Fruit fly (Drosophila melanogaster) whole organism, embryonic: ENCODE data around the gene PLCXD.

Experiments
- Awh ChIP-seq: fragments of 200-800 bp; sonication (Bioruptor generic); IDR thresholded peaks from 2 replicates; pipeline ENCODE4, ENCODE4 v1.3.6; 2022; ENCODE audit warnings: missing biosample characterization, missing genetic modification characterization
- BtbVII ChIP-seq: fragments of 200-800 bp; sonication (Bioruptor generic); optimal IDR thresholded peaks from 3 replicates; lab custom pipeline; 2017; ENCODE audit warnings: missing biosample characterization, mild to moderate bottlenecking, missing genetic modification characterization
- CG10979 ChIP-seq: fragments of 200-800 bp; sonication (Bioruptor generic); optimal IDR thresholded peaks from 2 replicates; lab custom pipeline; 2018; ENCODE audit warnings: missing biosample characterization, mild to moderate bottlenecking, missing genetic modification characterization, moderate library complexity
- CG11085 ChIP-seq: fragments of 200-800 bp; sonication (Bioruptor generic); IDR thresholded peaks from 2 replicates; pipeline ENCODE4 v1.3.6; 2022; ENCODE audit warnings: missing biosample characterization, missing genetic modification characterization
- CG11560 ChIP-seq: fragments of 200-800 bp; sonication (Bioruptor generic); IDR thresholded peaks from 3 replicates; pipeline ENCODE4 v1.3.6; 2022; ENCODE audit warnings: missing biosample characterization, missing genetic modification characterization
- CG12659 ChIP-seq: fragments of 200-800 bp; sonication (Bioruptor generic); optimal IDR thresholded peaks from 3 replicates; lab custom pipeline; 2017; ENCODE audit warnings: mild to moderate bottlenecking, missing biosample characterization, missing genetic modification reagents, missing genetic modification characterization
- CG13287 ChIP-seq: fragments of 200-800 bp; sonication (Bioruptor generic); IDR thresholded peaks from 2 replicates; pipeline ENCODE4 v1.3.6; 2022; ENCODE audit warnings: missing biosample characterization, missing genetic modification characterization; ENCODE audit not compliant: partially characterized antibody
- CG15073 ChIP-seq: fragments of 200-800 bp; sonication (Bioruptor generic); optimal IDR thresholded peaks from 2 replicates; lab custom pipeline; 2016; ENCODE audit warnings: missing biosample characterization, missing genetic modification characterization
- CG15514 ChIP-seq: fragments of 200-800 bp; sonication (Bioruptor generic); optimal IDR thresholded peaks from 3 replicates; lab custom pipeline; 2017; ENCODE audit warnings: missing biosample characterization, missing genetic modification characterization, mild to moderate bottlenecking, moderate library complexity, missing genetic modification reagents
- CG1603 ChIP-seq: fragments of 200-800 bp; sonication (Bioruptor generic); optimal IDR thresholded peaks from 2 replicates; lab custom pipeline; 2019; ENCODE audit warnings: missing biosample characterization, mild to moderate bottlenecking, missing genetic modification characterization, moderate library complexity
- CG18262 ChIP-seq: fragments of 200-800 bp; optimal IDR thresholded peaks from 3 replicates; lab custom pipeline; 2019; ENCODE audit warnings: missing biosample characterization, mild to moderate bottlenecking, missing genetic modification characterization, moderate library complexity
- CG2120 ChIP-seq: fragments of 200-800 bp; sonication (Bioruptor generic); optimal IDR thresholded peaks from 3 replicates; lab custom pipeline; 2016; ENCODE audit warnings: missing biosample characterization, missing genetic modification characterization
- CG30020 ChIP-seq: fragments of 200-800 bp; optimal IDR thresholded peaks from 2 replicates; lab custom pipeline; 2019; ENCODE audit warnings: missing biosample characterization, mild to moderate bottlenecking, missing genetic modification characterization, moderate library complexity
- CG3065 ChIP-seq: fragments of 200-800 bp; sonication (Bioruptor generic); optimal IDR thresholded peaks from 2 replicates; lab custom pipeline; 2016; ENCODE audit warnings: missing biosample characterization, missing genetic modification characterization
- CG34422 ChIP-seq: fragments of 200-800 bp; sonication (Bioruptor generic); IDR thresholded peaks from 3 replicates; pipeline ENCODE4 v1.3.6; 2022; ENCODE audit warnings: missing biosample characterization, missing genetic modification characterization
- CG3847 ChIP-seq: fragments of 200-800 bp; sonication (Bioruptor generic); IDR thresholded peaks from 2 replicates; pipeline ENCODE4 v1.3.6; 2022; ENCODE audit warnings: missing biosample characterization, missing genetic modification characterization
- CG3995 ChIP-seq: fragments of 200-800 bp; sonication (Bioruptor generic); optimal IDR thresholded peaks from 3 replicates; lab custom pipeline; 2016; ENCODE audit warnings: missing biosample characterization, missing genetic modification characterization
- CG5180 ChIP-seq: fragments of 200-800 bp; sonication (Bioruptor generic); optimal IDR thresholded peaks from 3 replicates; lab custom pipeline; 2017; ENCODE audit warnings: missing biosample characterization, missing genetic modification characterization, mild to moderate bottlenecking, moderate library complexity, missing genetic modification reagents
- CG5953 ChIP-seq: fragments of 200-800 bp; sonication (Bioruptor generic); IDR thresholded peaks from 2 replicates; pipeline ENCODE4 v1.3.6; 2022; ENCODE audit warnings: missing biosample characterization, missing genetic modification characterization
- CG6689 ChIP-seq: fragments of 200-800 bp; sonication (Bioruptor generic); IDR thresholded peaks from 2 replicates; pipeline ENCODE4 v1.3.6; 2022; ENCODE audit warnings: missing biosample characterization, missing genetic modification characterization
- CG8478 ChIP-seq: fragments of >200 bp; optimal IDR thresholded peaks from 2 replicates; lab custom pipeline; 2018
- CHES-1-like ChIP-seq: fragments of 200-800 bp; sonication (Bioruptor generic); optimal IDR thresholded peaks from 2 replicates; lab custom pipeline; 2016; ENCODE audit warnings: missing biosample characterization, missing genetic modification characterization
- Dip2 ChIP-seq: fragments of 200-800 bp; sonication (Bioruptor generic); IDR thresholded peaks from 2 replicates; pipeline ENCODE4 v1.3.6; 2022; ENCODE audit warnings: missing biosample characterization, missing genetic modification characterization
- Dll ChIP-seq: fragments of 200-800 bp; sonication (Bioruptor generic); IDR thresholded peaks from 4 replicates; pipeline ENCODE4 v1.3.6; 2022; ENCODE audit warnings: missing biosample characterization, missing genetic modification characterization; ENCODE audit not compliant: partially characterized antibody
- Dref ChIP-seq: fragments of 200-800 bp; sonication (Bioruptor generic); IDR thresholded peaks from 2 replicates; pipeline ENCODE4 v1.3.6; 2022; ENCODE audit warnings: missing biosample characterization, missing genetic modification characterization
- E2f2 ChIP-seq: fragments of 200-800 bp; sonication (Bioruptor generic); IDR thresholded peaks from 2 replicates; pipeline ENCODE4 v1.3.6; 2022; ENCODE audit warnings: missing biosample characterization, missing genetic modification characterization
- Ets97D ChIP-seq: fragments of 200-800 bp; sonication (Bioruptor generic); optimal IDR thresholded peaks from 3 replicates; lab custom pipeline; 2016; ENCODE audit warnings: missing biosample characterization, missing genetic modification characterization
- MBD-R2 ChIP-seq: fragments of 200-800 bp; sonication (Bioruptor generic); IDR thresholded peaks from 2 replicates; pipeline ENCODE4 v1.3.6; 2022; ENCODE audit warnings: missing biosample characterization, missing genetic modification characterization
- Scr ChIP-seq: fragments of 200-800 bp; sonication (Bioruptor generic); IDR thresholded peaks from 2 replicates; pipeline ENCODE4 v1.3.6; 2022; ENCODE audit warnings: missing biosample characterization, missing genetic modification characterization; ENCODE audit not compliant: partially characterized antibody
- Spps ChIP-seq: fragments of 200-800 bp; sonication (Bioruptor generic); optimal IDR thresholded peaks from 2 replicates; lab custom pipeline; 2018; ENCODE audit warnings: missing biosample characterization, mild to moderate bottlenecking, missing genetic modification characterization
- Sry-β ChIP-seq: fragments of 200-800 bp; sonication (Bioruptor generic); optimal IDR thresholded peaks from 2 replicates; lab custom pipeline; 2018; ENCODE audit warnings: missing biosample characterization, mild to moderate bottlenecking, missing genetic modification characterization, moderate library complexity
- Sry-δ ChIP-seq: fragments of 200-800 bp; sonication (Bioruptor generic); optimal IDR thresholded peaks from 2 replicates; lab custom pipeline; 2016; ENCODE audit warnings: missing biosample characterization, missing genetic modification characterization
- Xbp1 ChIP-seq: fragments of 200-800 bp; sonication (Bioruptor generic); optimal IDR thresholded peaks from 3 replicates; lab custom pipeline; 2016; ENCODE audit warnings: missing biosample characterization, mild to moderate bottlenecking, missing genetic modification characterization
- YL-1 ChIP-seq: fragments of 200-800 bp; sonication (Bioruptor generic); optimal IDR thresholded peaks from 3 replicates; lab custom pipeline; 2017; ENCODE audit warnings: missing biosample characterization, mild to moderate bottlenecking, missing genetic modification characterization
- bcd ChIP-seq: fragments of 200-800 bp; sonication (Bioruptor generic); optimal IDR thresholded peaks from 2 replicates; lab custom pipeline; 2017; ENCODE audit warnings: missing biosample characterization, mild to moderate bottlenecking, missing genetic modification characterization
- crp ChIP-seq, 2 experiments: fragments of 200-800 bp; sonication (Bioruptor generic); optimal IDR thresholded peaks; 2 replicates in 1 of 2; 3 replicates in 1 of 2; lab custom pipeline; 2017; ENCODE audit warnings: missing biosample characterization in 2 of 2, missing genetic modification characterization in 2 of 2, mild to moderate bottlenecking in 1 of 2, moderate library complexity in 1 of 2
- danr ChIP-seq: fragments of 200-800 bp; sonication (Bioruptor generic); IDR thresholded peaks from 2 replicates; pipeline ENCODE4 v1.3.6; 2022; ENCODE audit warnings: missing biosample characterization, missing genetic modification characterization
- dm ChIP-seq: fragments of 200-800 bp; sonication (Bioruptor generic); optimal IDR thresholded peaks from 3 replicates; lab custom pipeline; 2016; ENCODE audit warnings: missing biosample characterization, missing genetic modification characterization
- hkb ChIP-seq, 2 experiments: fragments of 200-800 bp in 1 of 2; fragments of >200 bp in 1 of 2; sonication (Bioruptor generic) in 1 of 2; IDR thresholded peaks in 1 of 2; optimal IDR thresholded peaks in 1 of 2; 2 replicates each; pipeline versions ENCODE4 v1.3.6 to Lab custom; 2017 to 2022; ENCODE audit warnings: missing biosample characterization in 1 of 2, missing genetic modification characterization in 1 of 2
- klu ChIP-seq: fragments of 200-800 bp; sonication (Bioruptor generic); IDR thresholded peaks from 2 replicates; pipeline ENCODE4 v1.3.6; 2022; ENCODE audit warnings: missing biosample characterization, missing genetic modification characterization
- nerfin-1 ChIP-seq: fragments of 200-800 bp; sonication (Bioruptor generic); optimal IDR thresholded peaks from 3 replicates; lab custom pipeline; 2019; ENCODE audit warnings: missing biosample characterization, mild to moderate bottlenecking, missing genetic modification characterization, moderate library complexity
- nmo ChIP-seq: fragments of 200-800 bp; sonication (Bioruptor generic); optimal IDR thresholded peaks from 2 replicates; lab custom pipeline; 2018; ENCODE audit warnings: missing biosample characterization, mild to moderate bottlenecking, missing genetic modification characterization, moderate library complexity
- phol ChIP-seq: fragments of 200-800 bp; sonication (Bioruptor generic); optimal IDR thresholded peaks from 3 replicates; lab custom pipeline; 2018; ENCODE audit warnings: missing biosample characterization, mild to moderate bottlenecking, missing genetic modification characterization, moderate library complexity
- pzg ChIP-seq: fragments of 200-800 bp; sonication (Bioruptor generic); optimal IDR thresholded peaks from 3 replicates; lab custom pipeline; 2018; ENCODE audit warnings: missing biosample characterization, mild to moderate bottlenecking, missing genetic modification characterization, moderate library complexity
- sd ChIP-seq: fragments of 200-800 bp; sonication (Bioruptor generic); optimal IDR thresholded peaks from 3 replicates; lab custom pipeline; 2018; ENCODE audit warnings: missing biosample characterization, mild to moderate bottlenecking, missing genetic modification characterization, moderate library complexity
- sug ChIP-seq: fragments of 200-800 bp; optimal IDR thresholded peaks from 2 replicates; lab custom pipeline; 2019; ENCODE audit warnings: missing biosample characterization, mild to moderate bottlenecking, missing genetic modification characterization, moderate library complexity
- twi ChIP-seq: fragments of 200-800 bp; optimal IDR thresholded peaks from 2 replicates; lab custom pipeline; 2019; ENCODE audit warnings: missing biosample characterization, mild to moderate bottlenecking, missing genetic modification characterization, moderate library complexity
- tx ChIP-seq: fragments of 200-800 bp; sonication (Bioruptor generic); optimal IDR thresholded peaks from 2 replicates; lab custom pipeline; 2016; ENCODE audit warnings: missing biosample characterization, missing genetic modification characterization

The PLCXD gene

DNA sequence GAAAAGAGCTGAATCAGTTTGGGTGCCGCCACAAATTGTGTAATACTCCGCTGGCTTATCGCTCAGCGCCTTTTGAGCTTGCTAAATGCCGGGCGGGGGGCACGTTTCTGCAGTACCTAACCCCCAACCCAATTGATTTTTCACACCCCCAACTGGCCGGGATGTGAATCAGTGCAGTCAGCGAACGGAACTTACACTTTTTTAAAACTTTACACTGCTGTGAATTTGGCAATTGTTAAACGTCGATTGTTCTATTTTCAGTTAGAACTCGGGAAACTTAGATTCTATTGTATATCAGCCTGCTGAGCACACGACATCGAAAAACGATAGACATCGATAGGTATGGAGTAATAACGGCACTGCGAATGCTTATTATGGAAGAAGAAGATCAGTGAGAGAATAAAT, 11.0 kb upstream of the PLCXD start, which contains the start of gene Tom70 (continued):
- TF ChIP-seq twi (tag; lab: Kevin White, UChicago) (no peak), CG11085 (GFP tag; lab: Robert Waterston, UW) (no peak), CG18262 (tag; lab: Kevin White, UChicago) (no peak), pzg (GFP tag; lab: Kevin White, UChicago) (peak; percentile 63)
- TF ChIP-seq, all 482 proteins: peak for 52

DNA sequence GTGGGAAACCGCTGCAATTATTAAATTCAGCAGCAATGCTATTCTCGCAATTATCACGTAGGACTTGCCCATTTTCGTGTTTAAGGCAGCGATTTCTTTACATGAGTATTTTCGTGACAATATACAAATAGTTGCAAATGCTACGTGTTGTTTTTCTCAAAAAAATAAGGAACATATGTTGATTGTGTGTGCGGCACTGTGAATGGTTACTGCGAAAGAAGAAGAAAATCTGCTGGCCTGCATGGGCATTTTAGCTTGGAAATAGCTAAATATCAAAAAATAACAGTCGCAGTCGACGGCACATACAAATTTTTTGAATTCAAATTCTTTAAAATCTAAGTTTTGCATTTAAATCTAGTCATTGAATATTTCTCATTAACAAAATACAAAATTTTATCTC, 8.7 kb upstream of the PLCXD start, which contains the start of gene CG6766:
TSS of gene CG6766 (minus strand) at position 180 of the 400 bp plus-strand sequence.
- peak; percentile 36; the same call in 1 of the 2 replicates for TF ChIP-seq Scr
- TF ChIP-seq CG5953 = no peak
- no peak for TF ChIP-seq bcd (GFP tag; lab: Kevin White, UChicago)
- no peak for TF ChIP-seq CG10979 (tag; lab: Kevin White, UChicago)
- no peak for TF ChIP-seq BtbVII
- TF ChIP-seq CG3995 (GFP tag; lab: Kevin White, UChicago) = peak; percentile 2
- TF ChIP-seq CG15514 (GFP tag; lab: Kevin White, UChicago) = peak; percentile 23
- TF ChIP-seq sug (tag; lab: Kevin White, UChicago) = peak; percentile 19
- peak; percentile 6 for TF ChIP-seq CG30020 (tag; lab: Kevin White, UChicago)
- peak; percentile 77 for TF ChIP-seq twi (tag; lab: Kevin White, UChicago)
- no peak for TF ChIP-seq klu
- TF ChIP-seq CG15073 (GFP tag; lab: Kevin White, UChicago) = peak; percentile 41
- TF ChIP-seq Dref (GFP tag; lab: Robert Waterston, UW) = peak; percentile 58
- TF ChIP-seq CHES-1-like = peak; percentile 5
- peak; percentile 35 for TF ChIP-seq Sry-δ (GFP tag; lab: Kevin White, UChicago)
- TF ChIP-seq YL-1 (GFP tag; lab: Kevin White, UChicago) = peak; percentile 57
- no peak for TF ChIP-seq CG11560
- TF ChIP-seq CG2120 (GFP tag; lab: Kevin White, UChicago) = peak; percentile 32
- no peak for TF ChIP-seq Awh (GFP tag; lab: Robert Waterston, UW)
- no peak for TF ChIP-seq CG3847 (GFP tag; lab: Robert Waterston, UW)
- peak; percentile 52 for TF ChIP-seq dm (GFP tag; lab: Kevin White, UChicago)
- peak; percentile 62 for TF ChIP-seq sd (tag; lab: Kevin White, UChicago)
- peak; percentile 31 for TF ChIP-seq CG12659 (GFP tag; lab: Kevin White, UChicago)
- peak; percentile 48; the same call in 1 of the 2 replicates for TF ChIP-seq CG13287 (GFP tag; lab: Robert Waterston, UW)
- TF ChIP-seq phol (tag; lab: Kevin White, UChicago) = peak; percentile 9
- peak; percentile 91 for TF ChIP-seq Sry-β
- TF ChIP-seq E2f2 (GFP tag; lab: Robert Waterston, UW) = peak; percentile 49
- peak; percentile 91 for TF ChIP-seq nerfin-1
- no peak for TF ChIP-seq tx (GFP tag; lab: Kevin White, UChicago)
- no peak for TF ChIP-seq CG5180
- TF ChIP-seq Ets97D (GFP tag; lab: Kevin White, UChicago) = peak; percentile 3
- TF ChIP-seq Dip2 (GFP tag; lab: Robert Waterston, UW) = no peak
- TF ChIP-seq CG8478 (lab: Kevin White, UChicago) = no peak
- TF ChIP-seq Spps (tag; lab: Kevin White, UChicago) = no peak
- peak; percentile 72 for TF ChIP-seq Xbp1
- TF ChIP-seq crp (GFP tag; optimal IDR thresholded peaks at IDR 0.05; lab: Kevin White, UChicago) = peak; percentile 6 to 88
- TF ChIP-seq danr (GFP tag; lab: Robert Waterston, UW) = no peak
- TF ChIP-seq Dll = peak; percentile 29; the same call in 1 of the 4 replicates
- TF ChIP-seq CG1603 (tag; lab: Kevin White, UChicago) = no peak
- no peak; the same call in 2 of the 3 replicates for TF ChIP-seq CG34422
- TF ChIP-seq hkb (optimal IDR thresholded peaks at IDR 0.05; lab: Kevin White, UChicago) = no peak
- no peak for TF ChIP-seq hkb (GFP tag; IDR thresholded peaks at IDR 0.05; lab: Robert Waterston, UW)
- peak; percentile 52 for TF ChIP-seq nmo (GFP tag; lab: Kevin White, UChicago)
- TF ChIP-seq CG3065 (GFP tag; lab: Kevin White, UChicago) = no peak
- TF ChIP-seq MBD-R2 (GFP tag; lab: Robert Waterston, UW) = peak; percentile 96
- TF ChIP-seq CG6689 (GFP tag; lab: Robert Waterston, UW) = no peak
